Worm (Caenorhabditis elegans): Measurements from ENCODE around the gene glt-6.

The glt-6 gene

DNA sequence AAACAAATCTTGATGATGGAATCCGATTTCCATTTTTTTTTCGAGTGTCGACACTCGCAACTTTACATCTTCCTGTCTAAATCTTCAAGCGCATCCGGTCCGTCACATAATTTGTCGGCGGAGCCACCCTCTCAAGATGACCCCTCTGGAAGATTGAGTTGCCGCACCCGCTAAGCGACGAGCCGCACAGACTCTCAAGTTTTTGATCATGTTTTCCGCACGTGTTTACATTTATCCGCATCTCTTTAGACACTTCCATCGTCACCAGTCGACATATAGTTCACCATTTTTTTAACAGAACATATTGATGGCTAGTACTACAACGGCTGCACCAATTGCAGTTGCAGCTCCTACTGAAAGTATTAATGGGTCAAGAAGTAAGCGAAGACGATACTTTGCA lies 12.0 kb upstream of the glt-6 start, which contains the start of gene F55G1.1:
F55G1.1 (plus strand) TSS at position 301 of the 400 bp plus-strand sequence.
- TF ChIP-seq Y105C5A.15 (GFP tag; IDR thresholded peaks at IDR 0.05) (no peak), unc-62 (GFP tag; optimal IDR thresholded peaks at IDR 0.05 in 1 of 2) (peak in 1 of 2 experiments; percentile 79), unc-62 (tag; optimal IDR thresholded peaks at IDR 0.05) (no peak)

DNA sequence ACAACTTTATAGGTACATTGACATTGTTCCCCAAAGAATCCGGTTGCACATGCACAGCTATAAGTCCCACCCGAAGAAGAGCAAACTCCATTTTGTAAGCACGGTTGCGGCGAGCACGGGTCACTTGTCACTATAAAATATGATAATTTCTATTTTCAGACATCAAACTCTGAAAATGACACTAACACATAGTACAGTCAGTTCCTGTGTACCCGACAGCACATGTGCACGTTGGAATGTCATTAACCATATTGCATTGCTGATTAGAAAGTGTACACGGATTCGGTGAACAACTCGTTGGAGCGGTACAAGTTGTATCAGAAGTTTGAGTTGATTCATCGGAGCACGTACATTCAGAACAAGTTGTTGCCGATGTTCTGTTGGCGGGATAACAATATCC lies 6.2 kb upstream of the glt-6 start:
- TF ChIP-seq unc-62 (GFP tag; optimal IDR thresholded peaks at IDR 0.05 in 1 of 2) = peak in 1 of 2 experiments; percentile 6
- TF ChIP-seq unc-62 (tag; optimal IDR thresholded peaks at IDR 0.05) = no peak
- TF ChIP-seq ceh-62 (tag; optimal IDR thresholded peaks at IDR 0.05) = no peak
- peak; percentile 83 for TF ChIP-seq nhr-28 (tag; optimal IDR thresholded peaks at IDR 0.05)
- no peak for TF ChIP-seq unc-130 (GFP tag; optimal IDR thresholded peaks at IDR 0.05)
- no peak for TF ChIP-seq lim-7 (GFP tag; IDR thresholded peaks at IDR 0.05)
- no peak for TF ChIP-seq pha-4 (GFP tag; IDR thresholded peaks at IDR 0.05)
- TF ChIP-seq pha-4 (tag; optimal IDR thresholded peaks at IDR 0.05) = no peak
- TF ChIP-seq F49E8.2 (tag; optimal IDR thresholded peaks at IDR 0.05; ENCODE audit: borderline replicate concordance) = no peak
- no peak for TF ChIP-seq R02D3.7 (tag; optimal IDR thresholded peaks at IDR 0.05)
- TF ChIP-seq F44E2.7 (GFP tag; IDR thresholded peaks at IDR 0.05) = no peak
- TF ChIP-seq lin-38 (GFP tag; IDR thresholded peaks at IDR 0.05) = no peak
- TF ChIP-seq nhr-11 (tag; optimal IDR thresholded peaks at IDR 0.05) = no peak
- 0 out of 2 replicates have a peak, but pooled peaks have one; percentile 38 for TF ChIP-seq php-3 (GFP tag; IDR thresholded peaks at IDR 0.05)
- no peak for TF ChIP-seq mdt-29 (GFP tag; IDR thresholded peaks at IDR 0.05)
- TF ChIP-seq ctbp-1 (GFP tag; IDR thresholded peaks at IDR 0.05) = no peak
- TF ChIP-seq ZK546.5 (tag; optimal IDR thresholded peaks at IDR 0.05) = no peak
- TF ChIP-seq dmd-6 (GFP tag; IDR thresholded peaks at IDR 0.05) = peak; percentile 83
- no peak for TF ChIP-seq daf-12 (tag; optimal IDR thresholded peaks at IDR 0.05)
- TF ChIP-seq ztf-7 (tag; optimal IDR thresholded peaks at IDR 0.05) = no peak
- TF ChIP-seq ceh-32 (tag; optimal IDR thresholded peaks at IDR 0.05; ENCODE audit: poor library complexity) = no peak
- TF ChIP-seq zip-2 (tag; optimal IDR thresholded peaks at IDR 0.05) = no peak
- no peak for TF ChIP-seq T20F7.1 (GFP tag; optimal IDR thresholded peaks at IDR 0.05)
- no peak for TF ChIP-seq mep-1 (tag; optimal IDR thresholded peaks at IDR 0.05)
- TF ChIP-seq jun-1 (tag; optimal IDR thresholded peaks at IDR 0.05) = no peak
- TF ChIP-seq ceh-20 (GFP tag; IDR thresholded peaks at IDR 0.05) = no peak
- no peak for TF ChIP-seq Y5F2A.4 (GFP tag; optimal IDR thresholded peaks at IDR 0.05)
- no peak for TF ChIP-seq Y75B8A.6 (GFP tag; IDR thresholded peaks at IDR 0.05)
- TF ChIP-seq unc-39 (tag; optimal IDR thresholded peaks at IDR 0.05) = no peak
- TF ChIP-seq zag-1 (tag; optimal IDR thresholded peaks at IDR 0.05) = no peak
- no peak for TF ChIP-seq ceh-28 (tag; optimal IDR thresholded peaks at IDR 0.05)
- TF ChIP-seq mxl-3 (GFP tag; optimal IDR thresholded peaks at IDR 0.05) = peak; percentile 56
- TF ChIP-seq pqm-1 (tag; optimal IDR thresholded peaks at IDR 0.05) = peak; percentile 23
- no peak for TF ChIP-seq tag-97 (GFP tag; IDR thresholded peaks at IDR 0.05)
- TF ChIP-seq nhr-6 (tag; optimal IDR thresholded peaks at IDR 0.05) = no peak
- TF ChIP-seq madf-5 (GFP tag; IDR thresholded peaks at IDR 0.05) = no peak
- no peak for TF ChIP-seq daf-16 (GFP tag; optimal IDR thresholded peaks at IDR 0.05)
- TF ChIP-seq daf-16 (tag; optimal IDR thresholded peaks at IDR 0.05) = peak; percentile 53
- TF ChIP-seq mes-2 (tag; optimal IDR thresholded peaks at IDR 0.05; ENCODE audit: poor library complexity, severe bottlenecking) = no peak
- peak; percentile 10 for TF ChIP-seq hlh-30 (tag; optimal IDR thresholded peaks at IDR 0.05; ENCODE audit: insufficient read depth)
- TF ChIP-seq F26F4.8 (GFP tag; conservative IDR thresholded peaks at IDR 0.05) = no peak
- peak; percentile 15 for TF ChIP-seq nhr-48 (tag; optimal IDR thresholded peaks at IDR 0.05)
- TF ChIP-seq nhr-77 (tag; optimal IDR thresholded peaks at IDR 0.05) = peak; percentile 41
- no peak for TF ChIP-seq lin-13 (GFP tag; optimal IDR thresholded peaks at IDR 0.05)

Measured in whole organism, L4 larva.